Fruit fly (Drosophila melanogaster) whole organism, pupa: Measurements from ENCODE around the gene CG10802.

Experiments used
- CG10348 ChIP-seq: fragments of 200-800 bp; sonication (Bioruptor generic); IDR thresholded peaks from 2 replicates; pipeline ENCODE4 v1.3.6; 2022; ENCODE audit warnings: missing biosample characterization, missing genetic modification characterization
- CG13204 ChIP-seq: fragments of 200-800 bp; sonication (Bioruptor generic); optimal IDR thresholded peaks from 2 replicates; lab custom pipeline; 2018; ENCODE audit warnings: missing biosample characterization, mild to moderate bottlenecking, missing genetic modification characterization, moderate library complexity
- CG15710 ChIP-seq: fragments of 200-800 bp; sonication (Bioruptor generic); optimal IDR thresholded peaks from 2 replicates; lab custom pipeline; 2018; ENCODE audit warnings: missing biosample characterization, mild to moderate bottlenecking, missing genetic modification characterization, moderate library complexity
- CG17806 ChIP-seq: fragments of 200-800 bp; sonication (Bioruptor generic); optimal IDR thresholded peaks from 2 replicates; lab custom pipeline; 2018; ENCODE audit warnings: missing biosample characterization, mild to moderate bottlenecking, missing genetic modification characterization, moderate library complexity
- CG32121 ChIP-seq: fragments of 200-800 bp; sonication (Bioruptor generic); IDR thresholded peaks from 2 replicates; pipeline ENCODE4 v1.3.6; 2022; ENCODE audit warnings: missing biosample characterization, missing genetic modification characterization
- CG34367 ChIP-seq: fragments of 200-800 bp; sonication (Bioruptor generic); optimal IDR thresholded peaks from 2 replicates; lab custom pipeline; 2018; ENCODE audit warnings: missing biosample characterization, mild to moderate bottlenecking, missing genetic modification characterization
- CG8301 ChIP-seq: fragments of 200-800 bp; sonication (Bioruptor generic); optimal IDR thresholded peaks from 2 replicates; lab custom pipeline; 2018; ENCODE audit warnings: missing biosample characterization, mild to moderate bottlenecking, missing genetic modification characterization
- CG9948 ChIP-seq: fragments of 200-800 bp; sonication (Bioruptor generic); optimal IDR thresholded peaks from 2 replicates; lab custom pipeline; 2018; ENCODE audit warnings: missing biosample characterization, mild to moderate bottlenecking, missing genetic modification characterization, moderate library complexity
- Ets98B ChIP-seq: fragments of 200-800 bp; sonication (Bioruptor generic); IDR thresholded peaks from 2 replicates; pipeline ENCODE4 v1.3.6; 2022; ENCODE audit warnings: missing biosample characterization, missing genetic modification characterization
- Pif1A ChIP-seq: fragments of 200-800 bp; sonication (Bioruptor generic); optimal IDR thresholded peaks from 3 replicates; lab custom pipeline; 2016; ENCODE audit warnings: missing biosample characterization, missing genetic modification characterization
- Pif1B ChIP-seq: fragments of 200-800 bp; sonication (Bioruptor generic); optimal IDR thresholded peaks from 3 replicates; lab custom pipeline; 2016; ENCODE audit warnings: missing biosample characterization, missing genetic modification characterization
- Snoo ChIP-seq: fragments of 200-800 bp; sonication (Bioruptor generic); optimal IDR thresholded peaks from 3 replicates; lab custom pipeline; 2017; ENCODE audit warnings: missing biosample characterization, mild to moderate bottlenecking, missing genetic modification characterization, inconsistent platforms
- fd96Ca ChIP-seq: fragments of 200-800 bp; sonication (Bioruptor generic); IDR thresholded peaks from 3 replicates; pipeline ENCODE4 v1.3.6; 2022; ENCODE audit warnings: missing biosample characterization, missing genetic modification characterization
- gl ChIP-seq: fragments of 200-800 bp; sonication (Bioruptor generic); optimal IDR thresholded peaks from 2 replicates; lab custom pipeline; 2018; ENCODE audit warnings: missing biosample characterization, mild to moderate bottlenecking, missing genetic modification characterization
- rn ChIP-seq: fragments of 200-800 bp; sonication (Bioruptor generic); IDR thresholded peaks from 2 replicates; pipeline ENCODE4 v1.3.6; 2022; ENCODE audit warnings: missing biosample characterization, missing genetic modification characterization

CG10802 gene

DNA sequence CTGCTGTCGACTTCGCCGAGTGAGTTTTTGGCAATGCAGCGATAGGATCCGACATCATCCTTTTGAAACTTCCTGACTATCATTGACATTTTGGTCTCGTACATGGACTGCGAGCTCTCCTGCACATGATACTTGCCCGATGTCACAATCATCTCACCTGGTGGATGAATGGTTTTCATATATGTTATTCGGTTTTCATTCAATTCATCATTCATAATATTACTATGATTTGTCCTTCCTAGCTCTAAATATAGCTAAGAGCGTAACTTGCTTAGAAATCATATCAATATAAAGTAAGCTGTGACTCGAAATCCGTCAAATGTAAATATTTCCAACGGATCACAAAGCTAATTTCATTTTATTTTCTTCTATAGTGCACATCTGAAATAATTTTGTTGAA, 31.3 kb downstream of the CG10802 start, which contains the start of gene CG13021:
Gene CG13021 (plus strand): TSS at position 301 of the 400 bp plus-strand sequence.
- TF ChIP-seq rn (GFP tag; lab: Robert Waterston, UW) (no peak), Snoo (tag; lab: Kevin White, UChicago) (no peak), CG8301 (tag; lab: Kevin White, UChicago) (no peak), Ets98B (GFP tag; lab: Robert Waterston, UW) (no peak), fd96Ca (GFP tag; lab: Robert Waterston, UW) (no peak), CG15710 (tag; lab: Kevin White, UChicago) (no peak), Pif1B (no peak), CG10348 (GFP tag; lab: Robert Waterston, UW) (no peak), gl (tag; lab: Kevin White, UChicago) (no peak), CG17806 (tag; lab: Kevin White, UChicago) (no peak), CG13204 (GFP tag; lab: Kevin White, UChicago) (no peak), Pif1A (GFP tag; lab: Kevin White, UChicago) (no peak)

- no peak for TF ChIP-seq CG34367 (tag; lab: Kevin White, UChicago)
- TF ChIP-seq CG9948 (tag; lab: Kevin White, UChicago): no peak
- no peak for TF ChIP-seq fd96Ca (GFP tag; lab: Robert Waterston, UW)
- TF ChIP-seq CG10348 (GFP tag; lab: Robert Waterston, UW): no peak
- TF ChIP-seq CG32121 (GFP tag; lab: Robert Waterston, UW): no peak
Observed at dm6 chrX:3530696-3531095, 47.9 kb downstream of the CG10802 start.
